Worm (Caenorhabditis elegans) whole organism, L4 larva: Measurements from ENCODE around the gene snb-7.
A peak's percentile ranks its signal among the peaks of the same experiment; 100 is the strongest.

Source experiments
- T26A8.4 ChIP-seq: fragments of 200-800 bp; sonication (Bioruptor generic); IDR thresholded peaks from 2 replicates; pipeline ENCODE4 v1.3.6; 2022; ENCODE audit warnings: missing genetic modification characterization, missing compliant biosample characterization
- Y75B8A.6 ChIP-seq: fragments of 200-800 bp; sonication (Bioruptor generic); IDR thresholded peaks from 2 replicates; pipeline ENCODE4 v1.3.6; 2022; ENCODE audit warnings: missing genetic modification reagents, missing genetic modification characterization, missing compliant biosample characterization
- aha-1 ChIP-seq: fragments of 150-350 bp; peaks from one replicate; lab custom pipeline; 2014; ENCODE audit warnings: missing biosample characterization, missing genetic modification characterization
- aly-2 ChIP-seq: sonication (generic microtip); optimal IDR thresholded peaks from 2 replicates; lab custom pipeline; 2018; ENCODE audit warnings: missing biosample characterization, missing genetic modification characterization
- ceh-20 ChIP-seq: fragments of 200-800 bp; sonication (Bioruptor generic); IDR thresholded peaks from 2 replicates; pipeline ENCODE4 v1.3.6; 2022; ENCODE audit warnings: missing genetic modification reagents, missing genetic modification characterization, missing compliant biosample characterization
- ceh-32 ChIP-seq: sonication (generic microtip); optimal IDR thresholded peaks from 2 replicates; lab custom pipeline; 2016; ENCODE audit warnings: mild to moderate bottlenecking, missing genetic modification characterization, missing compliant biosample characterization; ENCODE audit not compliant: poor library complexity
- dmd-8 ChIP-seq: fragments of 200-800 bp; sonication (Bioruptor generic); IDR thresholded peaks from 2 replicates; pipeline ENCODE4 v1.3.6; 2022; ENCODE audit warnings: missing genetic modification characterization, missing compliant biosample characterization
- dmd-9 ChIP-seq: fragments of 200-800 bp; sonication (Bioruptor generic); IDR thresholded peaks from 2 replicates; pipeline ENCODE4 v1.3.6; 2022; ENCODE audit warnings: missing genetic modification reagents, missing genetic modification characterization, missing compliant biosample characterization
- fkh-10 ChIP-seq: fragments of 150-350 bp; optimal IDR thresholded peaks from 2 replicates; lab custom pipeline; 2014; ENCODE audit warnings: missing biosample characterization, missing genetic modification reagents, missing genetic modification characterization
- hlh-30 ChIP-seq: sonication (generic microtip); optimal IDR thresholded peaks from 2 replicates; lab custom pipeline; 2017; ENCODE audit warnings: antibody characterized with exemption, mild to moderate bottlenecking, missing genetic modification characterization, missing compliant biosample characterization; ENCODE audit not compliant: insufficient read depth
- hmg-1.1 ChIP-seq: fragments of 200-800 bp; sonication (Bioruptor generic); IDR thresholded peaks from 2 replicates; pipeline ENCODE4 v1.3.6; 2022; ENCODE audit warnings: missing genetic modification reagents, missing genetic modification characterization, missing compliant biosample characterization
- lin-1 ChIP-seq: fragments of 200-800 bp; sonication (Bioruptor generic); IDR thresholded peaks from 2 replicates; pipeline ENCODE4 v1.3.6; 2022; ENCODE audit warnings: missing genetic modification reagents, missing genetic modification characterization, missing compliant biosample characterization
- lin-13 ChIP-seq: fragments of 150-350 bp; optimal IDR thresholded peaks from 2 replicates; lab custom pipeline; 2014; ENCODE audit warnings: missing biosample characterization, missing genetic modification reagents, missing genetic modification characterization
- lsy-2 ChIP-seq, 2 experiments: fragments of 150-350 bp in 1 of 2; sonication (generic microtip) in 1 of 2; optimal IDR thresholded peaks; 2 replicates each; lab custom pipeline; 2014 to 2017; ENCODE audit warnings: missing biosample characterization in 2 of 2, missing genetic modification characterization in 2 of 2
- mdl-1 ChIP-seq, 2 experiments: fragments of 150-350 bp in 1 of 2; sonication (generic microtip) in 1 of 2; optimal IDR thresholded peaks; 2 replicates each; lab custom pipeline; 2014 to 2017; ENCODE audit warnings: missing biosample characterization in 2 of 2, missing genetic modification characterization in 2 of 2
- mep-1 ChIP-seq: fragments of 150-350 bp; sonication (generic microtip); optimal IDR thresholded peaks from 3 replicates; lab custom pipeline; 2014; ENCODE audit warnings: missing biosample characterization, missing genetic modification characterization
- mes-2 ChIP-seq: sonication (generic microtip); optimal IDR thresholded peaks from 2 replicates; lab custom pipeline; 2016; ENCODE audit warnings: missing genotype, mild to moderate bottlenecking, missing genetic modification characterization, missing compliant biosample characterization; ENCODE audit not compliant: poor library complexity, severe bottlenecking
- nhr-102 ChIP-seq: sonication (generic microtip); optimal IDR thresholded peaks from 2 replicates; lab custom pipeline; 2016; ENCODE audit warnings: mild to moderate bottlenecking, missing genetic modification characterization, moderate library complexity, missing compliant biosample characterization
- nhr-11 ChIP-seq: fragments of 150-350 bp; optimal IDR thresholded peaks from 2 replicates; lab custom pipeline; 2014; ENCODE audit warnings: missing biosample characterization, missing genetic modification characterization
- nhr-41 ChIP-seq: fragments of 200-800 bp; sonication (Bioruptor generic); IDR thresholded peaks from 2 replicates; pipeline ENCODE4 v1.3.6; 2022; ENCODE audit warnings: missing genetic modification reagents, missing genetic modification characterization, missing compliant biosample characterization
- nhr-42 ChIP-seq: fragments of 200-800 bp; sonication (Bioruptor generic); IDR thresholded peaks from 2 replicates; pipeline ENCODE4 v1.3.6; 2022; ENCODE audit warnings: missing genetic modification characterization, missing compliant biosample characterization
- nhr-6 ChIP-seq: fragments of 150-350 bp; optimal IDR thresholded peaks from 2 replicates; lab custom pipeline; 2014; ENCODE audit warnings: missing biosample characterization, missing genetic modification characterization
- nhr-76 ChIP-seq: fragments of 150-350 bp; optimal IDR thresholded peaks from 2 replicates; lab custom pipeline; 2014; ENCODE audit warnings: missing biosample characterization, missing genetic modification characterization
- nhr-77 ChIP-seq: fragments of 150-350 bp; optimal IDR thresholded peaks from 2 replicates; lab custom pipeline; 2014; ENCODE audit warnings: missing biosample characterization, missing genetic modification characterization
- php-3 ChIP-seq: fragments of 200-800 bp; sonication (Bioruptor generic); IDR thresholded peaks from 2 replicates; pipeline ENCODE4 v1.3.6; 2022; ENCODE audit warnings: missing genetic modification reagents, missing genetic modification characterization, missing compliant biosample characterization
- rbr-2 ChIP-seq: sonication (generic microtip); optimal IDR thresholded peaks from 2 replicates; lab custom pipeline; 2016; ENCODE audit warnings: missing genotype, missing genetic modification characterization, missing compliant biosample characterization
- sdz-12 ChIP-seq: fragments of 200-800 bp; sonication (Bioruptor generic); optimal IDR thresholded peaks from 2 replicates; lab custom pipeline; 2018; ENCODE audit warnings: mild to moderate bottlenecking, missing genetic modification characterization, missing compliant biosample characterization
- snpc-4 ChIP-seq: fragments of 150-350 bp; optimal IDR thresholded peaks from 2 replicates; lab custom pipeline; 2014; ENCODE audit warnings: missing biosample characterization, missing genetic modification characterization
- unc-62 ChIP-seq, 3 experiments: fragments of 150-350 bp in 1 of 3; sonication (generic microtip); optimal IDR thresholded peaks in 2 of 3; peaks in 1 of 3; 1 replicate in 1 of 3; 2 replicates in 2 of 3; lab custom pipeline; 2014 to 2017; ENCODE audit warnings: missing biosample characterization in 3 of 3, missing genetic modification characterization in 3 of 3, missing genetic modification reagents in 3 of 3, missing genotype in 1 of 3
- vab-7 ChIP-seq: fragments of 200-800 bp; sonication (Bioruptor generic); IDR thresholded peaks from 2 replicates; pipeline ENCODE4 v1.3.6; 2022; ENCODE audit warnings: missing genetic modification reagents, missing genetic modification characterization, missing compliant biosample characterization
- zfp-2 ChIP-seq: sonication (generic microtip); optimal IDR thresholded peaks from 2 replicates; lab custom pipeline; 2016; ENCODE audit warnings: mild to moderate bottlenecking, missing genetic modification characterization, missing compliant biosample characterization
- zip-2 ChIP-seq: fragments of 150-350 bp; optimal IDR thresholded peaks from 2 replicates; lab custom pipeline; 2014; ENCODE audit warnings: missing biosample characterization, missing genetic modification characterization

Gene snb-7

ce11 chrIV:12571047-12571446, 10.4 kb downstream of the snb-7 start, which contains the start of gene K08E7.4:
Gene K08E7.4, minus strand, starts transcription at chrIV:12571147.
- TF ChIP-seq sdz-12 (GFP tag; lab: Kevin White, UChicago), result no peak
- no peak for TF ChIP-seq lin-13 (GFP tag; lab: Kevin White, UChicago)
- no peak for TF ChIP-seq dmd-9 (GFP tag; lab: Robert Waterston, UW)
- TF ChIP-seq aly-2 (tag; lab: Kevin White, UChicago), result no peak
- no peak for TF ChIP-seq nhr-77 (tag; lab: Kevin White, UChicago)
- TF ChIP-seq mep-1, result no peak
- no peak for TF ChIP-seq nhr-11 (tag; lab: Kevin White, UChicago)
- no peak for TF ChIP-seq T26A8.4 (GFP tag; lab: Robert Waterston, UW)
- TF ChIP-seq vab-7 (GFP tag; lab: Robert Waterston, UW), result no peak
- TF ChIP-seq Y75B8A.6 (GFP tag; lab: Robert Waterston, UW), result no peak
- TF ChIP-seq dmd-8, result no peak
- no peak for TF ChIP-seq nhr-102 (tag; lab: Kevin White, UChicago)
- TF ChIP-seq mes-2, result no peak
- no peak for TF ChIP-seq nhr-76 (tag; lab: Kevin White, UChicago)
- TF ChIP-seq aha-1, result no peak

- TF ChIP-seq nhr-6 (tag; lab: Kevin White, UChicago), result no peak
- peak; percentile 88 for TF ChIP-seq aha-1
- TF ChIP-seq, all 104 proteins: peak for 1
These were observed 12.4 kb downstream of the snb-7 start, which contains the start of gene K08E7.5 for ce11 chrIV:12573068-12573467. Gene K08E7.5, plus strand, starts transcription at chrIV:12573368.

ce11 chrIV:12574265-12574664, 13.6 kb downstream of the snb-7 start:
- TF ChIP-seq hlh-30 (tag; lab: Kevin White, UChicago), result no peak
- TF ChIP-seq aha-1, result peak; percentile 92

ce11 chrIV:12581046-12581445, 20.4 kb downstream of the snb-7 start, which contains the start of gene K08E7.6:
Gene K08E7.6, minus strand, starts transcription at chrIV:12581146.
- TF ChIP-seq lin-1 (GFP tag; lab: Robert Waterston, UW) (no peak), nhr-41 (GFP tag; lab: Robert Waterston, UW) (no peak), unc-62 (GFP tag; optimal IDR thresholded peaks at IDR 0.05 in 1 of 2; lab: Kevin White, UChicago) (peak in 1 of 2 experiments; percentile 37), unc-62 (tag; optimal IDR thresholded peaks at IDR 0.05; lab: Kevin White, UChicago) (no peak)

ce11 chrIV:12583181-12583580, 22.5 kb downstream of the snb-7 start:
- TF ChIP-seq mdl-1 (tag; optimal IDR thresholded peaks at IDR 0.05; lab: Kevin White, UChicago) (no peak), nhr-77 (tag; lab: Kevin White, UChicago) (no peak), ceh-20 (GFP tag; lab: Robert Waterston, UW) (no peak), aha-1 (peak; percentile 88), snpc-4 (tag; lab: Kevin White, UChicago) (no peak), fkh-10 (GFP tag; lab: Kevin White, UChicago) (peak; percentile 46), lsy-2 (tag; optimal IDR thresholded peaks at IDR 0.05; lab: Kevin White, UChicago) (peak in 1 of 2 experiments; percentile 42), ceh-32 (no peak), zfp-2 (no peak), nhr-42 (GFP tag; lab: Robert Waterston, UW) (no peak), php-3 (GFP tag; lab: Robert Waterston, UW) (no peak), rbr-2 (tag; lab: Kevin White, UChicago) (peak; percentile 54), zip-2 (tag; lab: Kevin White, UChicago) (no peak), hmg-1.1 (GFP tag; lab: Robert Waterston, UW) (0 out of 2 replicates have a peak, but pooled peaks have one; percentile 14)
